Fruit fly (Drosophila melanogaster): ENCODE measurements around the gene CG7950.

Gene CG7950

DNA sequence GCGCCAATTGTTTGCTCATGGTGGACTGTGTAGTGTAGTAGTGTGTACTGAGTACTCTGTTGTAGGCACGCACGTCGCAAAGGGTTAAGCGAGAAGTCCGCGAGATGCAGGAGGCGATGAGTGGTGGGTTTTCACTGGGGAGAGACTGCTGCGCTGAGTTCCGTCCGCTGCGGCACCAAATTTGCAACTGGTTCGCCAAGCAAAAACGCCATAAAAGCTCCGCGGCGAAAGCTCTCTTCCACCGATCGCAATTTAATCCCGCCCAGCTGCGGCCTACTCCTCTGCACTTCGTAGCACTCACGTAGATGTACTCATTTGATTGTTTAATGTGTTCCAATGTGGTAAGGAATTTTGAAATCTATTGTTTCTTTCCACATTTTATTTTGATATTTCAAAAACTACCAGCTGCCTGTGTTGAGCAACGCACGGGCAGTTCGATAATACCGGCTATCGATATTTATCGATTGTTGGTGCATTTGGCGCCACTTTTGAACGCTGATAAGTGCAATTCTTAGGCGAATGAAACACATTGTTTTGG, 41.6 kb upstream of the CG7950 start, which contains the start of gene CG7920 (continued):
- no peak for TF ChIP-seq Atf6 (GFP tag; IDR thresholded peaks at IDR 0.05)
- no peak for TF ChIP-seq wdn (GFP tag; IDR thresholded peaks at IDR 0.05)
- TF ChIP-seq CG3281 (GFP tag; optimal IDR thresholded peaks at IDR 0.05): peak; percentile 46
- no peak for TF ChIP-seq CG30020 (tag; optimal IDR thresholded peaks at IDR 0.05)
- TF ChIP-seq Ssrp (tag; optimal IDR thresholded peaks at IDR 0.05): no peak
- TF ChIP-seq CG5180 (GFP tag; optimal IDR thresholded peaks at IDR 0.05): no peak
- TF ChIP-seq Gsc (GFP tag; IDR thresholded peaks at IDR 0.05): no peak
- TF ChIP-seq wor (GFP tag; IDR thresholded peaks at IDR 0.05): no peak
- TF ChIP-seq slbo (GFP tag; IDR thresholded peaks at IDR 0.05): peak; percentile 22; the same call in 1 of the 2 replicates
- TF ChIP-seq zfh2 (GFP tag; optimal IDR thresholded peaks at IDR 0.05): peak; percentile 51
- no peak for TF ChIP-seq CG10209 (GFP tag; optimal IDR thresholded peaks at IDR 0.05)
- peak; percentile 1 for TF ChIP-seq CG12299 (tag; optimal IDR thresholded peaks at IDR 0.05)
- no peak for TF ChIP-seq CG12155 (GFP tag; optimal IDR thresholded peaks at IDR 0.05)
- TF ChIP-seq insv (GFP tag; optimal IDR thresholded peaks at IDR 0.05): no peak
- TF ChIP-seq Taf1 (GFP tag; IDR thresholded peaks at IDR 0.05): no peak
- no peak for TF ChIP-seq fd64A (GFP tag; optimal IDR thresholded peaks at IDR 0.05)
- TF ChIP-seq Fer2 (tag; optimal IDR thresholded peaks at IDR 0.05): no peak
- no peak for TF ChIP-seq CG8944 (GFP tag; optimal IDR thresholded peaks at IDR 0.05)
- no peak for TF ChIP-seq CG14441 (GFP tag; IDR thresholded peaks at IDR 0.05)
- TF ChIP-seq CG16815 (GFP tag; optimal IDR thresholded peaks at IDR 0.05): no peak
- no peak for TF ChIP-seq CG2199 (GFP tag; IDR thresholded peaks at IDR 0.05)
- no peak for TF ChIP-seq CG1602 (GFP tag; optimal IDR thresholded peaks at IDR 0.05)
- no peak; the same call in 1 of the 2 replicates for TF ChIP-seq dimm (GFP tag; IDR thresholded peaks at IDR 0.05)
- TF ChIP-seq CG18011 (GFP tag; optimal IDR thresholded peaks at IDR 0.05): no peak
- TF ChIP-seq gsb (GFP tag; IDR thresholded peaks at IDR 0.05): no peak
- TF ChIP-seq emc (GFP tag; optimal IDR thresholded peaks at IDR 0.05): no peak
- TF ChIP-seq Dek (tag; optimal IDR thresholded peaks at IDR 0.05): peak; percentile 22
- peak in 1 of 2 experiments; percentile 55 for TF ChIP-seq crp (GFP tag; optimal IDR thresholded peaks at IDR 0.05)
- no peak; the same call in 1 of the 2 replicates for TF ChIP-seq ranshi (GFP tag; IDR thresholded peaks at IDR 0.05)
- no peak for TF ChIP-seq CG2202 (tag; optimal IDR thresholded peaks at IDR 0.05)
- no peak for TF ChIP-seq seq (GFP tag; IDR thresholded peaks at IDR 0.05)
- TF ChIP-seq CG14860 (GFP tag; IDR thresholded peaks at IDR 0.05; ENCODE audit: partially characterized antibody): peak; percentile 53; the same call in 2 of the 3 replicates
- TF ChIP-seq peb (GFP tag; IDR thresholded peaks at IDR 0.05): no peak
- peak; percentile 98 for TF ChIP-seq CG10267 (tag; optimal IDR thresholded peaks at IDR 0.05)
- no peak for TF ChIP-seq Six4 (GFP tag; optimal IDR thresholded peaks at IDR 0.05)
- TF ChIP-seq hbn (GFP tag; IDR thresholded peaks at IDR 0.05; ENCODE audit: partially characterized antibody): peak; percentile 54; the same call in 1 of the 2 replicates
- no peak for TF ChIP-seq CG7357 (GFP tag; IDR thresholded peaks at IDR 0.05)
- no peak for TF ChIP-seq tio (GFP tag; optimal IDR thresholded peaks at IDR 0.05)
- TF ChIP-seq CG17568 (GFP tag; optimal IDR thresholded peaks at IDR 0.05): no peak
- no peak for TF ChIP-seq dan (GFP tag; IDR thresholded peaks at IDR 0.05)
- no peak for TF ChIP-seq jing (GFP tag; optimal IDR thresholded peaks at IDR 0.05)
- no peak for TF ChIP-seq zf30C (GFP tag; optimal IDR thresholded peaks at IDR 0.05)
- no peak for TF ChIP-seq onecut (GFP tag; IDR thresholded peaks at IDR 0.05)
- peak; percentile 2 for TF ChIP-seq cwo (GFP tag; optimal IDR thresholded peaks at IDR 0.05)
- TF ChIP-seq CG17361 (GFP tag; IDR thresholded peaks at IDR 0.05): no peak
- TF ChIP-seq CG15514 (GFP tag; optimal IDR thresholded peaks at IDR 0.05): peak; percentile 98
- no peak for TF ChIP-seq slou (GFP tag; optimal IDR thresholded peaks at IDR 0.05)
- no peak for TF ChIP-seq fru (optimal IDR thresholded peaks at IDR 0.05)
- peak; percentile 79 for TF ChIP-seq CG13624 (GFP tag; optimal IDR thresholded peaks at IDR 0.05)
- TF ChIP-seq bigmax (GFP tag; optimal IDR thresholded peaks at IDR 0.05): no peak
- TF ChIP-seq CG3847 (GFP tag; IDR thresholded peaks at IDR 0.05): peak; percentile 36; the same call in 1 of the 2 replicates
